Worm (Caenorhabditis elegans) whole organism, mixed stage, embryonic: Measurements from ENCODE around the gene ZC239.5.

Experiments
- elt-3 ChIP-seq: fragments of 150-350 bp; optimal IDR thresholded peaks from 2 replicates; lab custom pipeline; 2014; ENCODE audit warnings: missing biosample characterization, missing genetic modification characterization
- lin-32 ChIP-seq: fragments of 200-800 bp; sonication (Bioruptor generic); optimal IDR thresholded peaks from 2 replicates; lab custom pipeline; 2018; ENCODE audit warnings: mild to moderate bottlenecking, missing genetic modification characterization, missing compliant biosample characterization
- nhr-12 ChIP-seq: fragments of 150-350 bp; optimal IDR thresholded peaks from 2 replicates; lab custom pipeline; 2014; ENCODE audit warnings: missing biosample characterization, missing genetic modification characterization
- pha-4 ChIP-seq: fragments of 150-350 bp; optimal IDR thresholded peaks from 2 replicates; lab custom pipeline; 2018; ENCODE audit warnings: missing biosample characterization, missing genetic modification reagents, missing genetic modification characterization

DNA sequence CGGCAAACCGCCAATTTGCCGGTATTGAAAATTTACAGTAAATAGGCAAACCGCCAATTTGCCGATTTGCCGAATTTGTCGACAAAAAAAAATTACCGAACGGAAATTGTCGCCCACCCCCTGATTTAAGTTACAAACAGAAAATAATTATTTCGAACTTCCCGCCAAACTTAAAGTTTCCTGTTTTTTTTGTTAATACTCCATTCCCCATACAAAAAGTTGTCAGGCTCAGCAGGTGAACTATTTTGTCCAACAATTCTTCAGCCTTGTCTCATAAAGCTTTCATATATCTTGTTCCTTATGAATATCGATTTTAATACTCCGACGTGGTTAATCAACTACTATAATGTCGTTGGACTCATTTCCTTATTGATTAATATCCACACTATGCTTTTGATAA is 7.0 kb upstream of the ZC239.5 start, which contains the start of gene sri-50:
- TF ChIP-seq lin-32 (GFP tag; lab: Kevin White, UChicago) (no peak), pha-4 (no peak), nhr-12 (tag; lab: Kevin White, UChicago) (no peak), elt-3 (tag; lab: Kevin White, UChicago) (no peak)
